Worm (Caenorhabditis elegans) whole organism, L4 larva: ENCODE results near the gene dao-3.
A peak's percentile ranks its signal among the peaks of the same experiment; 100 is the strongest.

Experiments
- F44E2.7 ChIP-seq: fragments of 200-800 bp; sonication (Bioruptor generic); IDR thresholded peaks from 2 replicates; pipeline ENCODE4 v2.1.2; 2022; ENCODE audit warnings: missing genetic modification characterization, missing compliant biosample characterization
- Y48G9A.11 ChIP-seq: fragments of 200-800 bp; sonication (Bioruptor generic); IDR thresholded peaks from 2 replicates; pipeline ENCODE4 v1.3.6; 2022; ENCODE audit warnings: missing genetic modification reagents, missing genetic modification characterization, missing compliant biosample characterization
- Y75B8A.6 ChIP-seq: fragments of 200-800 bp; sonication (Bioruptor generic); IDR thresholded peaks from 2 replicates; pipeline ENCODE4 v1.3.6; 2022; ENCODE audit warnings: missing genetic modification reagents, missing genetic modification characterization, missing compliant biosample characterization
- ceh-62 ChIP-seq: sonication (generic microtip); optimal IDR thresholded peaks from 2 replicates; lab custom pipeline; 2017; ENCODE audit warnings: missing biosample characterization, missing genetic modification characterization
- ceh-82 ChIP-seq: sonication (generic microtip); optimal IDR thresholded peaks from 2 replicates; lab custom pipeline; 2017; ENCODE audit warnings: missing biosample characterization, missing genetic modification characterization
- daf-16 ChIP-seq, 3 experiments: sonication (generic microtip); optimal IDR thresholded peaks; 2 replicates each; lab custom pipeline; 2016 to 2017; ENCODE audit warnings: missing genetic modification characterization in 3 of 3, missing genetic modification reagents in 3 of 3, mild to moderate bottlenecking in 2 of 3, missing compliant biosample characterization in 2 of 3, missing biosample characterization in 1 of 3, moderate library complexity in 1 of 3
- egl-27 ChIP-seq: sonication (generic microtip); optimal IDR thresholded peaks from 3 replicates; lab custom pipeline; 2017; ENCODE audit warnings: missing biosample characterization, missing genetic modification reagents, missing genetic modification characterization
- hlh-11 ChIP-seq: fragments of 200-800 bp; sonication (Bioruptor generic); optimal IDR thresholded peaks from 2 replicates; lab custom pipeline; 2018; ENCODE audit warnings: mild to moderate bottlenecking, missing genetic modification characterization, missing compliant biosample characterization
- madf-9 ChIP-seq: fragments of 200-800 bp; sonication (Bioruptor generic); conservative IDR thresholded peaks from 2 replicates; pipeline ENCODE4 v1.3.6; 2022; ENCODE audit warnings: missing genetic modification reagents, missing genetic modification characterization, missing compliant biosample characterization
- mxl-2 ChIP-seq: fragments of 200-800 bp; sonication (Bioruptor generic); conservative IDR thresholded peaks from 2 replicates; pipeline ENCODE4 v1.3.6; 2022; ENCODE audit warnings: missing genetic modification reagents, missing genetic modification characterization, missing compliant biosample characterization
- nhr-10 ChIP-seq: fragments of 150-350 bp; optimal IDR thresholded peaks from 2 replicates; lab custom pipeline; 2014; ENCODE audit warnings: missing biosample characterization, missing genetic modification characterization
- nhr-237 ChIP-seq: sonication (generic microtip); optimal IDR thresholded peaks from 2 replicates; lab custom pipeline; 2017; ENCODE audit warnings: missing biosample characterization, missing genetic modification characterization
- nhr-48 ChIP-seq: sonication (generic microtip); optimal IDR thresholded peaks from 2 replicates; lab custom pipeline; 2016; ENCODE audit warnings: mild to moderate bottlenecking, missing genetic modification characterization, missing compliant biosample characterization
- nhr-76 ChIP-seq: fragments of 150-350 bp; optimal IDR thresholded peaks from 2 replicates; lab custom pipeline; 2014; ENCODE audit warnings: missing biosample characterization, missing genetic modification characterization
- pqm-1 ChIP-seq: sonication (generic microtip); optimal IDR thresholded peaks from 2 replicates; lab custom pipeline; 2017; ENCODE audit warnings: missing biosample characterization, missing genetic modification characterization
- saeg-2 ChIP-seq: fragments of 200-800 bp; sonication (Bioruptor generic); IDR thresholded peaks from 2 replicates; pipeline ENCODE4 v1.3.6; 2022; ENCODE audit warnings: missing genetic modification reagents, missing genetic modification characterization, missing compliant biosample characterization
- zfp-2 ChIP-seq: sonication (generic microtip); optimal IDR thresholded peaks from 2 replicates; lab custom pipeline; 2016; ENCODE audit warnings: mild to moderate bottlenecking, missing genetic modification characterization, missing compliant biosample characterization
- ztf-11 ChIP-seq: fragments of 150-350 bp; optimal IDR thresholded peaks from 2 replicates; lab custom pipeline; 2014; ENCODE audit warnings: missing biosample characterization, missing genetic modification characterization

The dao-3 gene

ce11 chrX:8036219-8036883, 50.0 kb downstream of the dao-3 start (continued):
- TF ChIP-seq ztf-11 (peak; percentile 64), Y75B8A.6 (GFP tag; lab: Robert Waterston, UW) (peak; percentile 52; the same call in 1 of the 2 replicates), Y48G9A.11 (GFP tag; lab: Robert Waterston, UW) (peak; percentile 73), zfp-2 (tag; lab: Kevin White, UChicago) (peak; percentile 84), hlh-11 (tag; lab: Kevin White, UChicago) (peak; percentile 98), saeg-2 (GFP tag; lab: Robert Waterston, UW) (peak; percentile 89), egl-27 (peak; percentile 84), nhr-76 (tag; lab: Kevin White, UChicago) (peak; percentile 79), pqm-1 (tag; lab: Kevin White, UChicago) (peak; percentile 61), madf-9 (peak; percentile 98), mxl-2 (peak; percentile 90), daf-16 (GFP tag; optimal IDR thresholded peaks at IDR 0.05; lab: Kevin White, UChicago) (peak; percentile 96 to 98), daf-16 (tag; optimal IDR thresholded peaks at IDR 0.05; lab: Kevin White, UChicago) (peak; percentile 60), ceh-82 (peak; percentile 98), ceh-62 (tag; lab: Kevin White, UChicago) (peak; percentile 5), nhr-237 (tag; lab: Kevin White, UChicago) (peak; percentile 86), F44E2.7 (GFP tag; lab: Robert Waterston, UW) (peak; percentile 84; the same call in 1 of the 2 replicates), nhr-10 (peak; percentile 99), nhr-48 (tag; lab: Kevin White, UChicago) (peak; percentile 97)
